Worm (Caenorhabditis elegans): ENCODE data around the gene sri-2.
"Not testable (repeated sequence)": the region's sequence is repeated elsewhere in the genome, so short reads cannot be mapped to it uniquely, and the experiment has no call there.

The sri-2 gene

ce11 chrV:15996655-15997186 is 31.7 kb upstream of the sri-2 start, which contains the start of the genes C06C6.9 and C06C6.8:
TSS of gene C06C6.9 (minus strand) at chrV:15996755.
TSS of gene C06C6.8 (plus strand) at chrV:15997136.
- no peak for TF ChIP-seq lin-39 (tag; optimal IDR thresholded peaks at IDR 0.05)
- TF ChIP-seq efl-1 (optimal IDR thresholded peaks at IDR 0.05): no peak
- peak in 1 of 2 experiments; percentile 70 for TF ChIP-seq efl-1 (GFP tag; optimal IDR thresholded peaks at IDR 0.05 in 1 of 2)

DNA sequence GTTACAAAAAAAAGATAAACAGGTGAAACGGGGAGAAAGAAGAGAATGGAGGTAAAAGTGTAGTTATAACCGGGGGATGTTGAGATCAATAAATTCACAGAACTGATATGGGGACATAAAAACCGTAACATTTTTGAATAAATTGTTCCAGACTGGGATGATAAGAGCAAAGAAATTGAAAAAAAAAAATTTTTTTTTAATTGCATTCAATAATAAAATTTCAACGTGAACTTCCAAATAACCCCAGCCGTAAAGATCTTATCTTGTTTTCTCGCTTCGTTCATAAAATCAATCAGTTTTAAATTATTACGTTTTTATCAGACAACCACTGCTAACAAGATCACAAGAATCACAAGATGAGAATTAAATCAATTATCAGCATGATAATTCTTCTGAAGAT is 26.8 kb upstream of the sri-2 start, which contains the start of gene C06C6.7:
Gene C06C6.7 (plus strand): TSS at position 301 of the 400 bp plus-strand sequence.
- TF ChIP-seq aha-1, mep-1, lsy-2 (tag; optimal IDR thresholded peaks at IDR 0.05): not testable (repeated sequence)

DNA sequence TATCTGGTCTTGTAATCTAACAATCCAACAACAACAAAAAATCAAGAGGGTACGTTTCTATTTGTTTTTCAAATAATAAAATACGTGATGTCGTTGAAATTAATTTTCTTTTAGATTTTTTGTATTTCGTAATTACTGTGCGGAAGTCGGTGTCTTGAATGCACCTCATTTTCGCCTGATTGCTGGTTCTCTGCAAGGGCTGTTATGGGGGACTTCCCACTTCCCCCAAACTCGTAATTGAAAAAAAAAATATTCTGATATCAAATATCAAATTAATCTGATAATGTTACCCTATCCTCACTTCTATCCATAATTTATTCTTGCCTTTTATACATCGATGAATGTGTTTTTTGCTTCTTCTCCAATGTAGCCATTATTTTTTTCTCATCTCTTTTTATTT is 23.1 kb upstream of the sri-2 start, which contains the start of gene F36G9.15:
Gene F36G9.15 (minus strand): TSS at position 101 of the 400 bp plus-strand sequence.
- TF ChIP-seq nhr-71 (tag; optimal IDR thresholded peaks at IDR 0.05) (no peak), aha-1 (tag; optimal IDR thresholded peaks at IDR 0.05) (no peak), efl-1 (optimal IDR thresholded peaks at IDR 0.05) (no peak), efl-1 (GFP tag; optimal IDR thresholded peaks at IDR 0.05 in 1 of 2) (no peak), ces-1 (GFP tag; optimal IDR thresholded peaks at IDR 0.05) (no peak), egl-27 (tag; optimal IDR thresholded peaks at IDR 0.05) (no peak), C16A3.4 (tag; optimal IDR thresholded peaks at IDR 0.05) (no peak), mab-9 (GFP tag; IDR thresholded peaks at IDR 0.05) (no peak), nhr-20 (tag; optimal IDR thresholded peaks at IDR 0.05) (no peak), ets-5 (GFP tag; IDR thresholded peaks at IDR 0.05) (no peak), F16B12.6 (tag; optimal IDR thresholded peaks at IDR 0.05) (no peak), swsn-7 (tag; optimal IDR thresholded peaks at IDR 0.05) (no peak), grh-1 (GFP tag; IDR thresholded peaks at IDR 0.05) (no peak), dsc-1 (tag; optimal IDR thresholded peaks at IDR 0.05) (no peak), tlp-1 (tag; optimal IDR thresholded peaks at IDR 0.05) (no peak), nhr-47 (tag; optimal IDR thresholded peaks at IDR 0.05) (no peak), nhr-84 (tag; optimal IDR thresholded peaks at IDR 0.05) (no peak), skn-1 (tag; optimal IDR thresholded peaks at IDR 0.05) (no peak)

- TF ChIP-seq lin-13 (GFP tag; optimal IDR thresholded peaks at IDR 0.05) (no peak), snpc-4 (tag; optimal IDR thresholded peaks at IDR 0.05) (peak; percentile 67), mef-2 (tag; optimal IDR thresholded peaks at IDR 0.05) (no peak), elt-2 (tag; optimal IDR thresholded peaks at IDR 0.05) (peak; percentile 72), isw-1 (GFP tag; IDR thresholded peaks at IDR 0.05) (no peak), ceh-8 (GFP tag; optimal IDR thresholded peaks at IDR 0.05) (no peak), ceh-90 (tag; optimal IDR thresholded peaks at IDR 0.05) (no peak), mdl-1 (tag; optimal IDR thresholded peaks at IDR 0.05) (no peak), lin-35 (GFP tag; optimal IDR thresholded peaks at IDR 0.05) (peak in 1 of 2 experiments; percentile 12), mab-9 (GFP tag; IDR thresholded peaks at IDR 0.05) (no peak)
Measured at ce11 chrV:15982733-15983344, 17.8 kb upstream of the sri-2 start, which contains the start of the genes fbxa-99 and F36G9.13. TSS of gene fbxa-99 (minus strand) at chrV:15982854. TSS of gene F36G9.13 (plus strand) at chrV:15983294.

- peak; percentile 84 for TF ChIP-seq elt-2 (tag; optimal IDR thresholded peaks at IDR 0.05)
- TF ChIP-seq egl-27 (tag; optimal IDR thresholded peaks at IDR 0.05): no peak
Measured at ce11 chrV:15978232-15978764, 13.3 kb upstream of the sri-2 start, which contains the start of gene oac-20. TSS of gene oac-20 (plus strand) at chrV:15978714.

DNA sequence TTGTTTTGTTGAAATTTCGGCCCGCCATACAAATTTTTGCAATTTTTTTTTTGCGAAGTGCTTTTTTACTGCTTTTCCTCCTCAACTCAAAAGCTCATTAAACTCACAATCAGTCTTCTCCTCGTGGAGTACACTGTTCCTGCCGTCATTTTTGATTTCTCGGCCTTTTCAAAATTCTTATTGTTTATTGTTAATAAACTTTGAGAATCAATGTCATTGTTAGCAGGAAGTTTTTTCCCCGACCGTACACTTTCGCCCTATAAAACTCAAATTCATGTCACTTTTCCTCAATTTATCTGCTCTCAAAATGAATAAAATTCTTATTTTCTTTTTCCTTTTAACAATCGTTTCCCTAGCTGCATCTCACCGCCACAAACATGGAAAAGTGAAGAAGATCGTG is 10.8 kb upstream of the sri-2 start, which contains the start of gene clec-232:
Gene clec-232 (plus strand): TSS at position 301 of the 400 bp plus-strand sequence.
- TF ChIP-seq ets-5 (GFP tag; IDR thresholded peaks at IDR 0.05) (no peak), mep-1 (tag; optimal IDR thresholded peaks at IDR 0.05) (no peak), efl-1 (optimal IDR thresholded peaks at IDR 0.05) (no peak), efl-1 (GFP tag; optimal IDR thresholded peaks at IDR 0.05 in 1 of 2) (no peak), lsy-2 (tag; optimal IDR thresholded peaks at IDR 0.05) (no peak), ces-1 (GFP tag; optimal IDR thresholded peaks at IDR 0.05) (no peak), lin-35 (GFP tag; optimal IDR thresholded peaks at IDR 0.05) (no peak), unc-30 (tag; optimal IDR thresholded peaks at IDR 0.05) (no peak), lin-13 (GFP tag; optimal IDR thresholded peaks at IDR 0.05) (no peak), efl-3 (GFP tag; optimal IDR thresholded peaks at IDR 0.05) (no peak), lin-15B (tag; optimal IDR thresholded peaks at IDR 0.05) (no peak), lir-3 (tag; optimal IDR thresholded peaks at IDR 0.05; ENCODE audit: poor library complexity) (no peak)

Measured in whole organism, L1 larva.